Fruit fly (Drosophila melanogaster) S2 (cell line): ENCODE results near the gene CG13625.

ENCODE experiments used
- CG8478 ChIP-seq: fragments of >200 bp; optimal IDR thresholded peaks from 2 replicates; lab custom pipeline; 2018
- CTCF ChIP-seq, 2 experiments: fragments of >200 bp; optimal IDR thresholded peaks; 2 replicates each; lab custom pipeline; 2018

dm6 chr3R:24629877-24630808 is 45.2 kb upstream of the CG13625 start, which contains the start of gene Wsck:
- TF ChIP-seq CTCF (optimal IDR thresholded peaks at IDR 0.05; lab: Kevin White, UChicago), result peak; percentile 33 to 61
- peak; percentile 66 for TF ChIP-seq CG8478 (lab: Kevin White, UChicago)
